Worm (Caenorhabditis elegans) whole organism, mixed stage, embryonic: Measurements from ENCODE around the gene F09F9.2.

ENCODE experiments used
- elt-3 ChIP-seq: fragments of 150-350 bp; optimal IDR thresholded peaks from 2 replicates; lab custom pipeline; 2014; ENCODE audit warnings: missing biosample characterization, missing genetic modification characterization
- nhr-237 ChIP-seq: fragments of 150-350 bp; optimal IDR thresholded peaks from 2 replicates; lab custom pipeline; 2014; ENCODE audit warnings: missing biosample characterization, missing genetic modification characterization
- unc-120 ChIP-seq: sonication (generic microtip); optimal IDR thresholded peaks from 2 replicates; lab custom pipeline; 2017; ENCODE audit warnings: missing genetic modification characterization, missing compliant biosample characterization; ENCODE audit not compliant: poor library complexity, severe bottlenecking

DNA sequence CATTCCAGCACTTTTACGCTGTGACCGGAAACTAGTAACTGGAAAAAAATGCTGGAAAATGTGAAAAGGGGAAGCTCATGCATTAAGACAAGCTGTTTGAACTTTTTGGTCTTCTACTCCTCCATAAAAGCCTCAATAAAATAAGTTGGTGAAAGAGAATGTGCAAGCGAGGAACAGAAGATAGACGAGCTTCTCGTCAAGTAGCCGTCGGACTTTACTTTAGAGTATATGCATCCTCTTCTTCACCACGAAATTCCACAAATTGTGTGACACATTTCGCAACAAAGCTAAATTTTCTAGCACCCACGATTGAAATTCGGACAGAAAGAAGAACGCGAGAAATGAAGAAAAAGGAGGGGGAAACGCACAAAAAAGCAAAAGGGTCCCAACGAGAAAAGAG, 48.7 kb upstream of the F09F9.2 start:
- TF ChIP-seq unc-120 (tag; lab: Kevin White, UChicago) (no peak), elt-3 (tag; lab: Kevin White, UChicago) (no peak), nhr-237 (tag; lab: Kevin White, UChicago) (no peak)
